Fruit fly (Drosophila melanogaster) whole organism, embryonic: ENCODE results near the gene CG44044.

Experiments
- Asciz ChIP-seq: fragments of 200-800 bp; sonication (Bioruptor generic); optimal IDR thresholded peaks from 2 replicates; lab custom pipeline; 2017; ENCODE audit warnings: missing biosample characterization, mild to moderate bottlenecking, missing genetic modification characterization, missing genetic modification reagents
- Blimp-1 ChIP-seq: fragments of 200-800 bp; sonication (Bioruptor generic); optimal IDR thresholded peaks from 3 replicates; lab custom pipeline; 2018; ENCODE audit warnings: missing biosample characterization, missing genetic modification characterization, mild to moderate bottlenecking, moderate library complexity, missing genetic modification reagents
- CG10321 ChIP-seq: fragments of 200-800 bp; sonication (Bioruptor generic); IDR thresholded peaks from 2 replicates; pipeline ENCODE4 v1.3.6; 2022; ENCODE audit warnings: missing biosample characterization, missing genetic modification characterization
- CG10431 ChIP-seq: fragments of 200-800 bp; sonication (Bioruptor generic); optimal IDR thresholded peaks from 3 replicates; lab custom pipeline; 2018; ENCODE audit warnings: missing biosample characterization, mild to moderate bottlenecking, missing genetic modification characterization
- CG12219 ChIP-seq: fragments of 200-800 bp; sonication (Bioruptor generic); optimal IDR thresholded peaks from 3 replicates; lab custom pipeline; 2018; ENCODE audit warnings: missing biosample characterization, mild to moderate bottlenecking, missing genetic modification characterization
- CG14965 ChIP-seq: fragments of 200-800 bp; sonication (Bioruptor generic); optimal IDR thresholded peaks from 2 replicates; lab custom pipeline; 2016; ENCODE audit warnings: missing biosample characterization, missing genetic modification characterization, borderline replicate concordance
- CG16813 ChIP-seq: fragments of 200-800 bp; sonication (Bioruptor generic); IDR thresholded peaks from 3 replicates; pipeline ENCODE4 v1.3.6; 2022; ENCODE audit warnings: missing biosample characterization, missing genetic modification characterization; ENCODE audit not compliant: partially characterized antibody
- CG17359 ChIP-seq: fragments of 200-800 bp; sonication (Bioruptor generic); optimal IDR thresholded peaks from 3 replicates; lab custom pipeline; 2018; ENCODE audit warnings: missing biosample characterization, mild to moderate bottlenecking, missing genetic modification characterization, moderate library complexity
- CG17385 ChIP-seq: fragments of 200-800 bp; sonication (Bioruptor generic); optimal IDR thresholded peaks from 3 replicates; lab custom pipeline; 2018; ENCODE audit warnings: missing biosample characterization, mild to moderate bottlenecking, missing genetic modification characterization
- CG17802 ChIP-seq: fragments of 200-800 bp; sonication (Bioruptor generic); optimal IDR thresholded peaks from 2 replicates; lab custom pipeline; 2018; ENCODE audit warnings: missing biosample characterization, mild to moderate bottlenecking, missing genetic modification characterization, moderate library complexity
- CG18011 ChIP-seq: fragments of 200-800 bp; sonication (Bioruptor generic); optimal IDR thresholded peaks from 2 replicates; lab custom pipeline; 2017; ENCODE audit warnings: missing biosample characterization, missing genetic modification characterization, mild to moderate bottlenecking, moderate library complexity, missing genotype
- CG34376 ChIP-seq: fragments of 200-800 bp; sonication (Bioruptor generic); optimal IDR thresholded peaks from 2 replicates; lab custom pipeline; 2018; ENCODE audit warnings: missing biosample characterization, mild to moderate bottlenecking, missing genetic modification characterization
- CG43689 ChIP-seq: fragments of 200-800 bp; sonication (Bioruptor generic); IDR thresholded peaks from 2 replicates; pipeline ENCODE4 v1.3.6; 2022; ENCODE audit warnings: missing biosample characterization, missing genetic modification characterization
- CG6689 ChIP-seq: fragments of 200-800 bp; sonication (Bioruptor generic); IDR thresholded peaks from 2 replicates; pipeline ENCODE4 v1.3.6; 2022; ENCODE audit warnings: missing biosample characterization, missing genetic modification characterization
- CG7963 ChIP-seq: fragments of 200-800 bp; sonication (Bioruptor generic); IDR thresholded peaks from 3 replicates; pipeline ENCODE4 v1.3.6; 2022; ENCODE audit warnings: missing biosample characterization, missing genetic modification characterization; ENCODE audit not compliant: partially characterized antibody
- CG8944 ChIP-seq: fragments of 200-800 bp; sonication (Bioruptor generic); optimal IDR thresholded peaks from 3 replicates; lab custom pipeline; 2016; ENCODE audit warnings: missing biosample characterization, missing genetic modification characterization
- CG9609 ChIP-seq: fragments of 200-800 bp; sonication (Bioruptor generic); optimal IDR thresholded peaks from 3 replicates; lab custom pipeline; 2016; ENCODE audit warnings: missing biosample characterization, missing genetic modification characterization
- D ChIP-seq, 2 experiments: fragments of 200-800 bp in 1 of 2; fragments of >200 bp in 1 of 2; sonication (Bioruptor generic) in 1 of 2; optimal IDR thresholded peaks; 2 replicates in 1 of 2; 3 replicates in 1 of 2; lab custom pipeline; 2017; ENCODE audit warnings: mild to moderate bottlenecking in 1 of 2, missing biosample characterization in 1 of 2, missing genetic modification characterization in 1 of 2, missing genetic modification reagents in 1 of 2
- Deaf1 ChIP-seq: fragments of 200-800 bp; optimal IDR thresholded peaks from 3 replicates; lab custom pipeline; 2019; ENCODE audit warnings: missing biosample characterization, mild to moderate bottlenecking, missing genetic modification characterization, moderate library complexity
- Eip74EF ChIP-seq, 2 experiments: fragments of 200-800 bp in 1 of 2; fragments of >200 bp in 1 of 2; sonication (Bioruptor generic) in 1 of 2; optimal IDR thresholded peaks; 2 replicates each; lab custom pipeline; 2017 to 2019; ENCODE audit warnings: missing biosample characterization in 2 of 2, missing genetic modification characterization in 2 of 2, mild to moderate bottlenecking in 1 of 2, moderate library complexity in 1 of 2
- Ets65A ChIP-seq: fragments of 200-800 bp; sonication (Bioruptor generic); peaks from one replicate; lab custom pipeline; 2016; ENCODE audit warnings: missing biosample characterization, missing genetic modification characterization
- GATAe ChIP-seq: fragments of 200-800 bp; sonication (Bioruptor generic); conservative IDR thresholded peaks from 2 replicates; pipeline ENCODE4 v1.3.6; 2022; ENCODE audit warnings: missing biosample characterization, missing genetic modification characterization
- Hr78 ChIP-seq, 2 experiments: fragments of 200-800 bp in 1 of 2; fragments of >200 bp in 1 of 2; sonication (Bioruptor generic) in 1 of 2; optimal IDR thresholded peaks; 2 replicates each; lab custom pipeline; 2017 to 2019; ENCODE audit warnings: missing biosample characterization in 2 of 2, missing genetic modification characterization in 2 of 2, mild to moderate bottlenecking in 1 of 2, moderate library complexity in 1 of 2
- Lhr ChIP-seq: fragments of 200-800 bp; sonication (Bioruptor generic); optimal IDR thresholded peaks from 3 replicates; lab custom pipeline; 2017; ENCODE audit warnings: mild to moderate bottlenecking, missing biosample characterization, missing genetic modification reagents, missing genetic modification characterization
- Mrtf ChIP-seq: fragments of 200-800 bp; sonication (Bioruptor generic); IDR thresholded peaks from 3 replicates; pipeline ENCODE4 v1.3.6; 2022; ENCODE audit warnings: missing biosample characterization, missing genetic modification characterization
- NK7.1 ChIP-seq: fragments of 200-800 bp; sonication (Bioruptor generic); optimal IDR thresholded peaks from 3 replicates; lab custom pipeline; 2016; ENCODE audit warnings: missing biosample characterization, missing genetic modification characterization
- Poxn ChIP-seq: fragments of 200-800 bp; sonication (Bioruptor generic); IDR thresholded peaks from 2 replicates; pipeline ENCODE4 v1.3.6; 2022; ENCODE audit warnings: missing biosample characterization, missing genetic modification characterization
- Side ChIP-seq: fragments of 200-800 bp; sonication (Bioruptor generic); optimal IDR thresholded peaks from 2 replicates; lab custom pipeline; 2016; ENCODE audit warnings: missing biosample characterization, missing genetic modification characterization
- Sin3A ChIP-seq: fragments of >200 bp; optimal IDR thresholded peaks from 2 replicates; lab custom pipeline; 2018
- Trl ChIP-seq, 3 experiments: fragments of >200 bp in 2 of 3; fragments of 200-800 bp in 1 of 3; sonication (Bioruptor generic) in 1 of 3; optimal IDR thresholded peaks; 2 replicates in 1 of 3; 3 replicates in 2 of 3; lab custom pipeline; 2016 to 2017; ENCODE audit warnings: missing biosample characterization in 1 of 3, missing genetic modification characterization in 1 of 3
- Xrp1 ChIP-seq: fragments of 200-800 bp; sonication (Bioruptor generic); IDR thresholded peaks from 2 replicates; pipeline ENCODE4 v1.3.6; 2022; ENCODE audit warnings: missing biosample characterization, missing genetic modification characterization
- bowl ChIP-seq: fragments of 200-800 bp; sonication (Bioruptor generic); IDR thresholded peaks from 2 replicates; pipeline ENCODE4 v1.3.6; 2022; ENCODE audit warnings: missing biosample characterization, missing genetic modification characterization
- dmrt11E ChIP-seq: fragments of 200-800 bp; sonication (Bioruptor generic); optimal IDR thresholded peaks from 3 replicates; lab custom pipeline; 2018; ENCODE audit warnings: missing biosample characterization, mild to moderate bottlenecking, missing genetic modification characterization, moderate library complexity
- exex ChIP-seq: fragments of 200-800 bp; sonication (Bioruptor generic); optimal IDR thresholded peaks from 4 replicates; lab custom pipeline; 2018; ENCODE audit warnings: missing biosample characterization, mild to moderate bottlenecking, missing genetic modification characterization, moderate library complexity
- eyg ChIP-seq: fragments of 200-800 bp; sonication (Bioruptor generic); optimal IDR thresholded peaks from 3 replicates; lab custom pipeline; 2016; ENCODE audit warnings: missing biosample characterization, missing genetic modification characterization
- hbn ChIP-seq: fragments of 200-800 bp; sonication (Bioruptor generic); IDR thresholded peaks from 2 replicates; pipeline ENCODE4 v1.3.6; 2022; ENCODE audit warnings: missing biosample characterization, missing genetic modification characterization; ENCODE audit not compliant: partially characterized antibody
- kni ChIP-seq: fragments of 200-800 bp; sonication (Bioruptor generic); optimal IDR thresholded peaks from 3 replicates; lab custom pipeline; 2017; ENCODE audit warnings: mild to moderate bottlenecking, missing biosample characterization, missing genetic modification reagents, missing genetic modification characterization
- lmd ChIP-seq: fragments of 200-800 bp; sonication (Bioruptor generic); IDR thresholded peaks from 2 replicates; pipeline ENCODE4 v1.3.6; 2022; ENCODE audit warnings: missing biosample characterization, missing genetic modification characterization
- lola ChIP-seq, 3 experiments: fragments of >200 bp in 2 of 3; fragments of 200-800 bp in 1 of 3; sonication (Bioruptor generic) in 1 of 3; optimal IDR thresholded peaks; 2 replicates each; lab custom pipeline; 2017 to 2019; ENCODE audit warnings: missing biosample characterization in 3 of 3, missing genetic modification characterization in 3 of 3, mild to moderate bottlenecking in 1 of 3, moderate library complexity in 1 of 3
- mirr ChIP-seq: fragments of 200-800 bp; sonication (Bioruptor generic); optimal IDR thresholded peaks from 3 replicates; lab custom pipeline; 2018; ENCODE audit warnings: missing biosample characterization, mild to moderate bottlenecking, missing genetic modification characterization
- nom ChIP-seq: fragments of 200-800 bp; sonication (Bioruptor generic); optimal IDR thresholded peaks from 2 replicates; lab custom pipeline; 2017; ENCODE audit warnings: missing biosample characterization, missing genetic modification characterization, mild to moderate bottlenecking, moderate library complexity, missing genetic modification reagents
- odd ChIP-seq: fragments of 200-800 bp; sonication (Bioruptor generic); optimal IDR thresholded peaks from 2 replicates; lab custom pipeline; 2017; ENCODE audit warnings: missing biosample characterization, mild to moderate bottlenecking, missing genetic modification characterization
- onecut ChIP-seq: fragments of 200-800 bp; sonication (Bioruptor generic); IDR thresholded peaks from 2 replicates; pipeline ENCODE4 v1.3.6; 2022; ENCODE audit warnings: missing biosample characterization, missing genetic modification characterization
- pros ChIP-seq: fragments of 200-800 bp; sonication (Bioruptor generic); optimal IDR thresholded peaks from 3 replicates; lab custom pipeline; 2019; ENCODE audit warnings: missing biosample characterization, mild to moderate bottlenecking, missing genetic modification characterization, moderate library complexity
- salm ChIP-seq: fragments of 200-800 bp; sonication (Bioruptor generic); optimal IDR thresholded peaks from 2 replicates; lab custom pipeline; 2018; ENCODE audit warnings: missing biosample characterization, mild to moderate bottlenecking, missing genetic modification characterization
- sens ChIP-seq: fragments of 200-800 bp; sonication (Bioruptor generic); peaks from one replicate; lab custom pipeline; 2016; ENCODE audit warnings: missing biosample characterization, missing genetic modification characterization
- slp2 ChIP-seq: fragments of 200-800 bp; sonication (Bioruptor generic); optimal IDR thresholded peaks from 2 replicates; lab custom pipeline; 2016; ENCODE audit warnings: missing biosample characterization, missing genetic modification characterization
- sug ChIP-seq: fragments of 200-800 bp; optimal IDR thresholded peaks from 2 replicates; lab custom pipeline; 2019; ENCODE audit warnings: missing biosample characterization, mild to moderate bottlenecking, missing genetic modification characterization, moderate library complexity
- zfh1 ChIP-seq: fragments of 200-800 bp; sonication (Bioruptor generic); IDR thresholded peaks from 3 replicates; pipeline ENCODE4 v1.3.6; 2022; ENCODE audit warnings: missing biosample characterization, missing genetic modification characterization

CG44044 gene

dm6 chr3R:16275329-16275728 lies 46.3 kb upstream of the CG44044 start (continued):
- TF ChIP-seq CG10321 (GFP tag; lab: Robert Waterston, UW) (no peak), NK7.1 (GFP tag; lab: Kevin White, UChicago) (no peak), eyg (GFP tag; lab: Kevin White, UChicago) (no peak), mirr (peak; percentile 73), sug (peak; percentile 7), CG9609 (GFP tag; lab: Kevin White, UChicago) (no peak), Ets65A (no peak), Poxn (GFP tag; lab: Robert Waterston, UW) (no peak), Sin3A (lab: Kevin White, UChicago) (no peak), Trl (optimal IDR thresholded peaks at IDR 0.05; lab: Kevin White, UChicago) (no peak), Trl (GFP tag; optimal IDR thresholded peaks at IDR 0.05; lab: Kevin White, UChicago) (no peak), Eip74EF (GFP tag; optimal IDR thresholded peaks at IDR 0.05; lab: Kevin White, UChicago) (no peak), CG8944 (no peak), bowl (GFP tag; lab: Robert Waterston, UW) (no peak), CG14965 (no peak), sens (peak; percentile 51), onecut (GFP tag; lab: Robert Waterston, UW) (no peak), CG34376 (peak; percentile 19), Hr78 (GFP tag; optimal IDR thresholded peaks at IDR 0.05; lab: Kevin White, UChicago) (no peak), CG12219 (GFP tag; lab: Kevin White, UChicago) (no peak), zfh1 (GFP tag; lab: Robert Waterston, UW) (no peak), Mrtf (GFP tag; lab: Robert Waterston, UW) (no peak), exex (tag; lab: Kevin White, UChicago) (peak; percentile 37), CG43689 (GFP tag; lab: Robert Waterston, UW) (no peak), CG18011 (GFP tag; lab: Kevin White, UChicago) (no peak), Asciz (no peak), CG10431 (no peak), slp2 (GFP tag; lab: Kevin White, UChicago) (no peak), Blimp-1 (GFP tag; lab: Kevin White, UChicago) (no peak), CG17802 (no peak), nom (GFP tag; lab: Kevin White, UChicago) (no peak), GATAe (GFP tag; lab: Robert Waterston, UW) (peak; percentile 62; the same call in 1 of the 2 replicates), CG7963 (GFP tag; lab: Robert Waterston, UW) (no peak), Xrp1 (GFP tag; lab: Robert Waterston, UW) (no peak), CG16813 (GFP tag; lab: Robert Waterston, UW) (no peak), pros (GFP tag; lab: Kevin White, UChicago) (no peak)

DNA sequence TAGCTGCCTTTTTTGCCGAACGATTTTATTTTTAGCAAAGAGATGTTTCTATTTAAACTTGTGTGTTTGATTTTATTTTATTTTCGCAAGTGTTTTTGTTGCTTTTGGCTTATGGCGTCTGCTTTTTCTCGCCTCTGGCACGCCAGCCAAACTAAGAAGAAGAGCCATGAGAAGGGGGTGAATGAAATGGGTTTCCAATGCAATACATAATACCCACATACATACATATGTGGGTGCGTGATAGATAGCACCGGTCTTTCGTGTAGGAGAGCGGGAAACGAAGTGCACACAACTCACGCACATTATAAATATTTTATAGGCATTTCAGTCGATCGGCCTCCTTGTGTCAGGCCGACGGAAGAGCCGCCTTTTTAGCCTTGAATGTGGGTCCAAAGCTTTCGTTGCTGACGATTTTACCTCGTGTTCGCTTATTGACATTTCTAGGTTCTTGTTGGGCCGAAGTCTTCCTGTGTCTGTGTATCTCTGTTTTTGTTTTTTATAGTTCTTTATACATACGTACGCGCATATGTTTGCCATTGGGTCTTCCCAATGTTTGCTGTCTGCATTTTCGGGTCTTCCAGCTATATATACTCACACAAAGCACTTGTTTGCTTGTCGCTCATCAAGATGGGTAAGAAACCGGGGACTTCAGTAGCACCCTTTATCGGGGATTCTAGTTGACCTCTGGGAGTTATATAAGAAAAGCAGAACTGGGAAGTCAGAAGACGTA lies 45.6 kb upstream of the CG44044 start:
- TF ChIP-seq dmrt11E (tag; lab: Kevin White, UChicago), result peak; percentile 30
- TF ChIP-seq salm (tag; lab: Kevin White, UChicago), result peak; percentile 35
- no peak for TF ChIP-seq Blimp-1 (GFP tag; lab: Kevin White, UChicago)
- TF ChIP-seq CG17359 (tag; lab: Kevin White, UChicago), result peak; percentile 3
- peak; percentile 83 for TF ChIP-seq kni (GFP tag; lab: Kevin White, UChicago)
- TF ChIP-seq Side (GFP tag; lab: Kevin White, UChicago), result peak; percentile 28
- TF ChIP-seq Lhr (GFP tag; lab: Kevin White, UChicago), result peak; percentile 2
- TF ChIP-seq CG6689 (GFP tag; lab: Robert Waterston, UW), result no peak
- TF ChIP-seq D (optimal IDR thresholded peaks at IDR 0.05; lab: Kevin White, UChicago), result no peak
- peak; percentile 16 for TF ChIP-seq D (GFP tag; optimal IDR thresholded peaks at IDR 0.05; lab: Kevin White, UChicago)
- TF ChIP-seq lmd (GFP tag; lab: Robert Waterston, UW), result no peak
- TF ChIP-seq Deaf1 (tag; lab: Kevin White, UChicago), result peak; percentile 75
- peak; percentile 2 for TF ChIP-seq odd
- TF ChIP-seq mirr, result peak; percentile 8
- peak in 1 of 3 experiments; percentile 32 for TF ChIP-seq lola (GFP tag; optimal IDR thresholded peaks at IDR 0.05; lab: Kevin White, UChicago)
- peak; percentile 79 for TF ChIP-seq CG17385 (GFP tag; lab: Kevin White, UChicago)
- TF ChIP-seq hbn (GFP tag; lab: Robert Waterston, UW), result no peak
